Fruit fly (Drosophila melanogaster) whole organism, embryonic: Measurements from ENCODE around the gene Best3.

Experiments
- ATbp ChIP-seq: fragments of 200-800 bp; sonication (Bioruptor generic); optimal IDR thresholded peaks from 2 replicates; lab custom pipeline; 2017; ENCODE audit warnings: missing biosample characterization, mild to moderate bottlenecking, missing genetic modification characterization, missing genetic modification reagents
- Awh ChIP-seq: fragments of 200-800 bp; sonication (Bioruptor generic); IDR thresholded peaks from 2 replicates; pipeline ENCODE4, ENCODE4 v1.3.6; 2022; ENCODE audit warnings: missing biosample characterization, missing genetic modification characterization
- B-H1 ChIP-seq: fragments of 200-800 bp; sonication (Bioruptor generic); IDR thresholded peaks from 3 replicates; pipeline ENCODE4 v1.3.6; 2022; ENCODE audit warnings: missing biosample characterization, missing genetic modification characterization
- CG10979 ChIP-seq: fragments of 200-800 bp; sonication (Bioruptor generic); optimal IDR thresholded peaks from 2 replicates; lab custom pipeline; 2018; ENCODE audit warnings: missing biosample characterization, mild to moderate bottlenecking, missing genetic modification characterization, moderate library complexity
- CG12391 ChIP-seq: fragments of 200-800 bp; sonication (Bioruptor generic); optimal IDR thresholded peaks from 3 replicates; lab custom pipeline; 2018; ENCODE audit warnings: missing biosample characterization, mild to moderate bottlenecking, missing genetic modification characterization, moderate library complexity
- CG15696 ChIP-seq: fragments of 200-800 bp; sonication (Bioruptor generic); optimal IDR thresholded peaks from 2 replicates; lab custom pipeline; 2019; ENCODE audit warnings: missing biosample characterization, mild to moderate bottlenecking, missing genetic modification characterization, moderate library complexity
- CG17802 ChIP-seq: fragments of 200-800 bp; sonication (Bioruptor generic); optimal IDR thresholded peaks from 2 replicates; lab custom pipeline; 2018; ENCODE audit warnings: missing biosample characterization, mild to moderate bottlenecking, missing genetic modification characterization, moderate library complexity
- CG17912 ChIP-seq: fragments of 200-800 bp; sonication (Bioruptor generic); optimal IDR thresholded peaks from 2 replicates; lab custom pipeline; 2018; ENCODE audit warnings: missing biosample characterization, mild to moderate bottlenecking, missing genetic modification characterization
- CG2120 ChIP-seq: fragments of 200-800 bp; sonication (Bioruptor generic); optimal IDR thresholded peaks from 3 replicates; lab custom pipeline; 2016; ENCODE audit warnings: missing biosample characterization, missing genetic modification characterization
- CG2129 ChIP-seq: fragments of 200-800 bp; sonication (Bioruptor generic); IDR thresholded peaks from 2 replicates; pipeline ENCODE4 v1.3.6; 2022; ENCODE audit warnings: missing biosample characterization, missing genetic modification characterization; ENCODE audit not compliant: partially characterized antibody
- CG2875 ChIP-seq: fragments of 200-800 bp; sonication (Bioruptor generic); optimal IDR thresholded peaks from 2 replicates; lab custom pipeline; 2017; ENCODE audit warnings: missing biosample characterization, mild to moderate bottlenecking, missing genetic modification characterization, missing genetic modification reagents
- CG31441 ChIP-seq: fragments of 200-800 bp; sonication (Bioruptor generic); IDR thresholded peaks from 2 replicates; pipeline ENCODE4 v1.3.6; 2022; ENCODE audit warnings: missing biosample characterization, missing genetic modification characterization
- CG32532 ChIP-seq: fragments of 200-800 bp; sonication (Bioruptor generic); IDR thresholded peaks from 2 replicates; pipeline ENCODE4 v1.3.6; 2022; ENCODE audit warnings: missing biosample characterization, missing genetic modification characterization
- CG4617 ChIP-seq: fragments of 200-800 bp; sonication (Bioruptor generic); optimal IDR thresholded peaks from 3 replicates; lab custom pipeline; 2016; ENCODE audit warnings: missing biosample characterization, missing genetic modification characterization, borderline replicate concordance
- CG4707 ChIP-seq: fragments of 200-800 bp; sonication (Bioruptor generic); optimal IDR thresholded peaks from 2 replicates; lab custom pipeline; 2018; ENCODE audit warnings: missing biosample characterization, mild to moderate bottlenecking, missing genetic modification characterization, moderate library complexity
- CG4730 ChIP-seq: fragments of 200-800 bp; sonication (Bioruptor generic); IDR thresholded peaks from 2 replicates; pipeline ENCODE4 v1.3.6; 2022; ENCODE audit warnings: missing biosample characterization, missing genetic modification characterization
- CG7357 ChIP-seq: fragments of 200-800 bp; sonication (Bioruptor generic); IDR thresholded peaks from 3 replicates; pipeline ENCODE4 v1.3.6; 2022; ENCODE audit warnings: missing biosample characterization, missing genetic modification characterization
- CG9437 ChIP-seq: fragments of 200-800 bp; sonication (Bioruptor generic); optimal IDR thresholded peaks from 2 replicates; lab custom pipeline; 2018; ENCODE audit warnings: missing biosample characterization, mild to moderate bottlenecking, missing genetic modification characterization
- CG9727 ChIP-seq: fragments of 200-800 bp; sonication (Bioruptor generic); optimal IDR thresholded peaks from 3 replicates; lab custom pipeline; 2017; ENCODE audit warnings: missing biosample characterization, mild to moderate bottlenecking, missing genetic modification characterization
- Doc2 ChIP-seq: fragments of 200-800 bp; sonication (Bioruptor generic); IDR thresholded peaks from 2 replicates; pipeline ENCODE4 v1.3.6; 2022; ENCODE audit warnings: missing biosample characterization, missing genetic modification characterization
- E2f2 ChIP-seq: fragments of 200-800 bp; sonication (Bioruptor generic); IDR thresholded peaks from 2 replicates; pipeline ENCODE4 v1.3.6; 2022; ENCODE audit warnings: missing biosample characterization, missing genetic modification characterization
- ERR ChIP-seq: fragments of 200-800 bp; sonication (Bioruptor generic); optimal IDR thresholded peaks from 2 replicates; lab custom pipeline; 2016; ENCODE audit warnings: missing biosample characterization, missing genetic modification characterization
- Ets65A ChIP-seq: fragments of 200-800 bp; sonication (Bioruptor generic); peaks from one replicate; lab custom pipeline; 2016; ENCODE audit warnings: missing biosample characterization, missing genetic modification characterization
- H2.0 ChIP-seq: fragments of 200-800 bp; sonication (Bioruptor generic); IDR thresholded peaks from 2 replicates; pipeline ENCODE4 v1.3.6; 2022; ENCODE audit warnings: missing biosample characterization, missing genetic modification characterization
- Hmx ChIP-seq: fragments of 200-800 bp; sonication (Bioruptor generic); optimal IDR thresholded peaks from 2 replicates; lab custom pipeline; 2016; ENCODE audit warnings: missing biosample characterization, missing genetic modification characterization
- Hsf ChIP-seq: fragments of 200-800 bp; sonication (Bioruptor generic); optimal IDR thresholded peaks from 3 replicates; lab custom pipeline; 2016; ENCODE audit warnings: missing biosample characterization, missing genetic modification characterization
- Myb ChIP-seq: fragments of 200-800 bp; sonication (Bioruptor generic); optimal IDR thresholded peaks from 2 replicates; lab custom pipeline; 2016; ENCODE audit warnings: missing biosample characterization, missing genetic modification characterization
- NK7.1 ChIP-seq: fragments of 200-800 bp; sonication (Bioruptor generic); optimal IDR thresholded peaks from 3 replicates; lab custom pipeline; 2016; ENCODE audit warnings: missing biosample characterization, missing genetic modification characterization
- Optix ChIP-seq: fragments of 200-800 bp; sonication (Bioruptor generic); IDR thresholded peaks from 3 replicates; pipeline ENCODE4 v1.3.6; 2022; ENCODE audit warnings: missing biosample characterization, missing genetic modification characterization
- PHDP ChIP-seq: fragments of 200-800 bp; sonication (Bioruptor generic); optimal IDR thresholded peaks from 3 replicates; lab custom pipeline; 2018; ENCODE audit warnings: missing biosample characterization, mild to moderate bottlenecking, missing genetic modification characterization, moderate library complexity
- Poxn ChIP-seq: fragments of 200-800 bp; sonication (Bioruptor generic); IDR thresholded peaks from 2 replicates; pipeline ENCODE4 v1.3.6; 2022; ENCODE audit warnings: missing biosample characterization, missing genetic modification characterization
- Usf ChIP-seq: fragments of 200-800 bp; sonication (Bioruptor generic); optimal IDR thresholded peaks from 2 replicates; lab custom pipeline; 2017; ENCODE audit warnings: missing genotype, missing biosample characterization, missing genetic modification characterization
- Vsx1 ChIP-seq: fragments of 200-800 bp; sonication (Bioruptor generic); optimal IDR thresholded peaks from 2 replicates; lab custom pipeline; 2017; ENCODE audit warnings: missing biosample characterization, mild to moderate bottlenecking, missing genetic modification characterization, missing genetic modification reagents
- ac ChIP-seq: fragments of 200-800 bp; sonication (Bioruptor generic); optimal IDR thresholded peaks from 3 replicates; lab custom pipeline; 2017; ENCODE audit warnings: missing biosample characterization, mild to moderate bottlenecking, missing genetic modification characterization
- ato ChIP-seq: fragments of 200-800 bp; sonication (Bioruptor generic); IDR thresholded peaks from 2 replicates; pipeline ENCODE4 v1.3.6; 2022; ENCODE audit warnings: missing biosample characterization, missing genetic modification characterization; ENCODE audit not compliant: partially characterized antibody
- bab2 ChIP-seq: fragments of 200-800 bp; sonication (Bioruptor generic); optimal IDR thresholded peaks from 2 replicates; lab custom pipeline; 2016; ENCODE audit warnings: missing biosample characterization, missing genetic modification characterization
- chif ChIP-seq, 2 experiments: fragments of 200-800 bp; sonication (Bioruptor generic); optimal IDR thresholded peaks; 3 replicates each; lab custom pipeline; 2016; ENCODE audit warnings: missing biosample characterization in 2 of 2, missing genetic modification characterization in 2 of 2
- crol ChIP-seq: fragments of 200-800 bp; sonication (Bioruptor generic); IDR thresholded peaks from 2 replicates; pipeline ENCODE4 v1.3.6; 2022; ENCODE audit warnings: missing biosample characterization, missing genetic modification characterization
- exex ChIP-seq: fragments of 200-800 bp; sonication (Bioruptor generic); optimal IDR thresholded peaks from 4 replicates; lab custom pipeline; 2018; ENCODE audit warnings: missing biosample characterization, mild to moderate bottlenecking, missing genetic modification characterization, moderate library complexity
- eyg ChIP-seq: fragments of 200-800 bp; sonication (Bioruptor generic); optimal IDR thresholded peaks from 3 replicates; lab custom pipeline; 2016; ENCODE audit warnings: missing biosample characterization, missing genetic modification characterization
- fd102C ChIP-seq: fragments of 200-800 bp; sonication (Bioruptor generic); optimal IDR thresholded peaks from 2 replicates; lab custom pipeline; 2018; ENCODE audit warnings: missing biosample characterization, mild to moderate bottlenecking, missing genetic modification characterization, moderate library complexity
- jumu ChIP-seq: fragments of 200-800 bp; sonication (Bioruptor generic); optimal IDR thresholded peaks from 3 replicates; lab custom pipeline; 2016; ENCODE audit warnings: missing biosample characterization, missing genetic modification characterization
- kay ChIP-seq: fragments of 200-800 bp; sonication (Bioruptor generic); optimal IDR thresholded peaks from 2 replicates; lab custom pipeline; 2016; ENCODE audit warnings: missing biosample characterization, missing genetic modification characterization
- lola ChIP-seq, 3 experiments: fragments of >200 bp in 2 of 3; fragments of 200-800 bp in 1 of 3; sonication (Bioruptor generic) in 1 of 3; optimal IDR thresholded peaks; 2 replicates each; lab custom pipeline; 2017 to 2019; ENCODE audit warnings: missing biosample characterization in 3 of 3, missing genetic modification characterization in 3 of 3, mild to moderate bottlenecking in 1 of 3, moderate library complexity in 1 of 3
- org-1 ChIP-seq: fragments of 200-800 bp; sonication (Bioruptor generic); optimal IDR thresholded peaks from 2 replicates; lab custom pipeline; 2017; ENCODE audit warnings: missing biosample characterization, missing genetic modification characterization
- pan ChIP-seq, 4 experiments: fragments of >200 bp in 3 of 4; fragments of 200-800 bp in 1 of 4; sonication (Bioruptor generic) in 1 of 4; optimal IDR thresholded peaks in 3 of 4; IDR thresholded peaks in 1 of 4; 2 replicates each; pipeline versions ENCODE4 v1.3.6 to Lab custom; 2017 to 2022; ENCODE audit warnings: missing biosample characterization in 2 of 4, missing genetic modification characterization in 2 of 4, mixed read lengths in 1 of 4
- peb ChIP-seq: fragments of 200-800 bp; sonication (Bioruptor generic); IDR thresholded peaks from 2 replicates; pipeline ENCODE4 v1.3.6; 2022; ENCODE audit warnings: missing biosample characterization, missing genetic modification characterization
- pros ChIP-seq: fragments of 200-800 bp; sonication (Bioruptor generic); optimal IDR thresholded peaks from 3 replicates; lab custom pipeline; 2019; ENCODE audit warnings: missing biosample characterization, mild to moderate bottlenecking, missing genetic modification characterization, moderate library complexity
- sim ChIP-seq: fragments of 200-800 bp; sonication (Bioruptor generic); IDR thresholded peaks from 2 replicates; pipeline ENCODE4 v1.3.6; 2022; ENCODE audit warnings: missing biosample characterization, missing genetic modification characterization
- trem ChIP-seq: fragments of 200-800 bp; optimal IDR thresholded peaks from 3 replicates; lab custom pipeline; 2019; ENCODE audit warnings: missing biosample characterization, mild to moderate bottlenecking, missing genetic modification characterization, moderate library complexity
- zf30C ChIP-seq: fragments of 200-800 bp; sonication (Bioruptor generic); optimal IDR thresholded peaks from 3 replicates; lab custom pipeline; 2018; ENCODE audit warnings: missing biosample characterization, mild to moderate bottlenecking, missing genetic modification characterization

The Best3 gene

DNA sequence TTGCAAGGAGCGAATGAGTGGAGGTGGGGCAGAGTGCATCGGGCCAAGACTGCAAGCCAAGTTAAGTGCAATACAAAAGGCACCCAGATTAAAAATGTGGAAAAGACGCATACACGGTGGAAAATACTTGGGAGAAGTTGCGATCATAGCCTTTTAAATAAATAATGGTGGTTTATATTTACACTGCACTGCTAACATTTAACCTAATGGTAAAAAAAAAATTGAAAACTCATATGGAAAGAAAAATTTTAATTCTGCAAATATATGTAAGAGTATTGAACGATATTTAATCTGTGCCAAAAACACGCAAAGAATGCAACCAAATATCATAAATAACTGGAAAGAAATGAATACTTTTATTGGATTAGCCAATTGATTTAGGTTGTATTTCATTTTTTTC is 12.4 kb upstream of the Best3 start:
- TF ChIP-seq CG17912 (no peak), fd102C (peak; percentile 70), CG2875 (GFP tag; lab: Kevin White, UChicago) (no peak), Optix (no peak), CG4617 (GFP tag; lab: Kevin White, UChicago) (no peak), Doc2 (no peak), chif (GFP tag; optimal IDR thresholded peaks at IDR 0.05; lab: Kevin White, UChicago) (peak in 1 of 2 experiments; percentile 19), CG17802 (tag; lab: Kevin White, UChicago) (no peak), peb (GFP tag; lab: Robert Waterston, UW) (no peak), NK7.1 (no peak), CG12391 (tag; lab: Kevin White, UChicago) (peak; percentile 5), zf30C (GFP tag; lab: Kevin White, UChicago) (peak; percentile 16), sim (GFP tag; lab: Robert Waterston, UW) (no peak), B-H1 (no peak), trem (tag; lab: Kevin White, UChicago) (no peak), Usf (no peak), ERR (GFP tag; lab: Kevin White, UChicago) (no peak), ato (GFP tag; lab: Robert Waterston, UW) (no peak), CG4707 (no peak), Myb (no peak), CG15696 (tag; lab: Kevin White, UChicago) (peak; percentile 67), Vsx1 (GFP tag; lab: Kevin White, UChicago) (no peak), CG32532 (no peak), CG9437 (no peak), lola (GFP tag; optimal IDR thresholded peaks at IDR 0.05; lab: Kevin White, UChicago) (peak in 1 of 3 experiments; percentile 46), Awh (GFP tag; lab: Robert Waterston, UW) (no peak), CG2129 (GFP tag; lab: Robert Waterston, UW) (no peak), Hsf (no peak), bab2 (GFP tag; lab: Kevin White, UChicago) (no peak), kay (GFP tag; lab: Kevin White, UChicago) (no peak), ATbp (no peak), Poxn (GFP tag; lab: Robert Waterston, UW) (no peak), exex (tag; lab: Kevin White, UChicago) (no peak), PHDP (tag; lab: Kevin White, UChicago) (no peak), CG4730 (no peak), org-1 (GFP tag; lab: Kevin White, UChicago) (no peak), Hmx (GFP tag; lab: Kevin White, UChicago) (no peak), crol (no peak), CG2120 (GFP tag; lab: Kevin White, UChicago) (no peak), CG10979 (tag; lab: Kevin White, UChicago) (peak; percentile 47), jumu (GFP tag; lab: Kevin White, UChicago) (no peak), E2f2 (GFP tag; lab: Robert Waterston, UW) (no peak), pros (GFP tag; lab: Kevin White, UChicago) (no peak), pan (optimal IDR thresholded peaks at IDR 0.05; lab: Kevin White, UChicago) (no peak), pan (GFP tag; optimal IDR thresholded peaks at IDR 0.05 in 1 of 2, IDR thresholded peaks at IDR 0.05 in 1 of 2) (no peak), CG7357 (GFP tag; lab: Robert Waterston, UW) (no peak), ac (GFP tag; lab: Kevin White, UChicago) (peak; percentile 4), CG9727 (GFP tag; lab: Kevin White, UChicago) (peak; percentile 54), Ets65A (GFP tag; lab: Kevin White, UChicago) (peak; percentile 62), CG31441 (GFP tag; lab: Robert Waterston, UW) (no peak), H2.0 (no peak), eyg (GFP tag; lab: Kevin White, UChicago) (no peak)
